Worm (Caenorhabditis elegans) whole organism, late embryonic: Measurements from ENCODE around the gene W09D6.4.

Experiments
- C38D4.7 ChIP-seq: fragments of 200-800 bp; sonication (Bioruptor generic); optimal IDR thresholded peaks from 2 replicates; lab custom pipeline; 2018; ENCODE audit warnings: mild to moderate bottlenecking, missing genetic modification characterization, moderate library complexity, missing compliant biosample characterization
- F13H6.1 ChIP-seq: sonication (generic microtip); optimal IDR thresholded peaks from 2 replicates; lab custom pipeline; 2016; ENCODE audit warnings: missing genetic modification characterization, missing compliant biosample characterization
- ahr-1 ChIP-seq: sonication (generic microtip); optimal IDR thresholded peaks from 2 replicates; lab custom pipeline; 2016; ENCODE audit warnings: missing genetic modification characterization, missing compliant biosample characterization
- ceh-14 ChIP-seq: sonication (generic microtip); optimal IDR thresholded peaks from 2 replicates; lab custom pipeline; 2016; ENCODE audit warnings: missing genotype, missing genetic modification characterization, missing compliant biosample characterization
- ceh-18 ChIP-seq: sonication (generic microtip); optimal IDR thresholded peaks from 2 replicates; lab custom pipeline; 2016; ENCODE audit warnings: missing genetic modification characterization, missing compliant biosample characterization
- ceh-19 ChIP-seq: fragments of 200-800 bp; sonication (Bioruptor generic); optimal IDR thresholded peaks from 2 replicates; lab custom pipeline; 2018; ENCODE audit warnings: mild to moderate bottlenecking, missing genetic modification characterization, missing compliant biosample characterization
- ceh-22 ChIP-seq: sonication (generic microtip); optimal IDR thresholded peaks from 2 replicates; lab custom pipeline; 2017; ENCODE audit warnings: missing biosample characterization, missing genetic modification characterization
- ceh-24 ChIP-seq: sonication (generic microtip); optimal IDR thresholded peaks from 2 replicates; lab custom pipeline; 2016; ENCODE audit warnings: mild to moderate bottlenecking, missing genetic modification characterization, missing compliant biosample characterization
- ceh-34 ChIP-seq: sonication (generic microtip); optimal IDR thresholded peaks from 2 replicates; lab custom pipeline; 2016; ENCODE audit warnings: mild to moderate bottlenecking, missing genetic modification characterization, missing compliant biosample characterization
- ceh-45 ChIP-seq: fragments of 200-800 bp; sonication (Bioruptor generic); IDR thresholded peaks from 2 replicates; pipeline ENCODE4 v1.3.6; 2022; ENCODE audit warnings: missing genetic modification reagents, missing genetic modification characterization, missing compliant biosample characterization
- ceh-48 ChIP-seq: sonication (generic microtip); optimal IDR thresholded peaks from 2 replicates; lab custom pipeline; 2016; ENCODE audit warnings: missing genetic modification characterization, inconsistent platforms, missing compliant biosample characterization
- ceh-9 ChIP-seq: sonication (generic microtip); optimal IDR thresholded peaks from 2 replicates; lab custom pipeline; 2016; ENCODE audit warnings: mild to moderate bottlenecking, missing genetic modification characterization, inconsistent platforms, missing compliant biosample characterization
- dve-1 ChIP-seq: sonication (generic microtip); optimal IDR thresholded peaks from 2 replicates; lab custom pipeline; 2017; ENCODE audit warnings: antibody characterized with exemption, mild to moderate bottlenecking, missing genetic modification characterization, missing compliant biosample characterization
- elt-4 ChIP-seq: sonication (generic microtip); optimal IDR thresholded peaks from 2 replicates; lab custom pipeline; 2016; ENCODE audit warnings: missing genetic modification characterization, missing compliant biosample characterization
- ets-4 ChIP-seq: sonication (generic microtip); optimal IDR thresholded peaks from 2 replicates; lab custom pipeline; 2016; ENCODE audit warnings: missing genetic modification characterization, missing compliant biosample characterization
- eyg-1 ChIP-seq: sonication (generic microtip); optimal IDR thresholded peaks from 2 replicates; lab custom pipeline; 2016; ENCODE audit warnings: missing genotype, missing genetic modification characterization, missing compliant biosample characterization
- fkh-6 ChIP-seq: sonication (generic microtip); optimal IDR thresholded peaks from 2 replicates; lab custom pipeline; 2016; ENCODE audit warnings: missing genetic modification characterization, missing compliant biosample characterization
- gmeb-2 ChIP-seq: sonication (generic microtip); optimal IDR thresholded peaks from 2 replicates; lab custom pipeline; 2016; ENCODE audit warnings: missing genetic modification characterization, inconsistent platforms, missing compliant biosample characterization
- hlh-15 ChIP-seq: sonication (generic microtip); optimal IDR thresholded peaks from 2 replicates; lab custom pipeline; 2016; ENCODE audit warnings: missing genetic modification characterization, missing compliant biosample characterization
- hlh-8 ChIP-seq: sonication (generic microtip); optimal IDR thresholded peaks from 2 replicates; lab custom pipeline; 2016; ENCODE audit warnings: missing genotype, missing genetic modification characterization, missing compliant biosample characterization
- madf-2 ChIP-seq: sonication (generic microtip); optimal IDR thresholded peaks from 2 replicates; lab custom pipeline; 2017; ENCODE audit warnings: missing genetic modification characterization, missing compliant biosample characterization
- mec-3 ChIP-seq: sonication (generic microtip); optimal IDR thresholded peaks from 2 replicates; lab custom pipeline; 2016; ENCODE audit warnings: borderline replicate concordance, missing genetic modification characterization, missing compliant biosample characterization
- nhr-232 ChIP-seq: sonication (generic microtip); optimal IDR thresholded peaks from 2 replicates; lab custom pipeline; 2016; ENCODE audit warnings: missing genetic modification characterization, missing compliant biosample characterization
- npax-4 ChIP-seq: sonication (generic microtip); optimal IDR thresholded peaks from 2 replicates; lab custom pipeline; 2016; ENCODE audit warnings: missing genetic modification characterization, missing compliant biosample characterization
- pag-3 ChIP-seq: sonication (generic microtip); optimal IDR thresholded peaks from 2 replicates; lab custom pipeline; 2016; ENCODE audit warnings: missing compliant biosample characterization, missing genetic modification characterization, borderline replicate concordance
- pat-9 ChIP-seq: fragments of 200-800 bp; sonication (Bioruptor generic); optimal IDR thresholded peaks from 2 replicates; lab custom pipeline; 2018; ENCODE audit warnings: mild to moderate bottlenecking, missing genetic modification characterization, moderate library complexity, missing compliant biosample characterization
- pax-1 ChIP-seq: fragments of 150-350 bp; optimal IDR thresholded peaks from 2 replicates; lab custom pipeline; 2014; ENCODE audit warnings: missing biosample characterization, missing genetic modification characterization
- pha-4 ChIP-seq: fragments of 150-350 bp; optimal IDR thresholded peaks from 2 replicates; lab custom pipeline; 2018; ENCODE audit warnings: missing biosample characterization, missing genetic modification reagents, missing genetic modification characterization
- pqm-1 ChIP-seq: sonication (generic microtip); optimal IDR thresholded peaks from 2 replicates; lab custom pipeline; 2016; ENCODE audit warnings: missing genetic modification characterization, missing compliant biosample characterization
- ref-2 ChIP-seq: sonication (generic microtip); optimal IDR thresholded peaks from 2 replicates; lab custom pipeline; 2016; ENCODE audit warnings: missing genetic modification characterization, missing compliant biosample characterization
- sdc-2 ChIP-seq: sonication (generic microtip); optimal IDR thresholded peaks from 2 replicates; lab custom pipeline; 2016; ENCODE audit warnings: missing genotype, missing genetic modification characterization, missing compliant biosample characterization
- syd-9 ChIP-seq: sonication (generic microtip); optimal IDR thresholded peaks from 2 replicates; lab custom pipeline; 2016; ENCODE audit warnings: mild to moderate bottlenecking, missing genetic modification characterization, moderate library complexity, missing compliant biosample characterization
- tbx-2 ChIP-seq: sonication (generic microtip); optimal IDR thresholded peaks from 2 replicates; lab custom pipeline; 2016; ENCODE audit warnings: missing genetic modification characterization, missing compliant biosample characterization
- tbx-7 ChIP-seq: sonication (generic microtip); optimal IDR thresholded peaks from 2 replicates; lab custom pipeline; 2016; ENCODE audit warnings: missing genotype, missing genetic modification characterization, missing compliant biosample characterization
- ztf-16 ChIP-seq: sonication (generic microtip); optimal IDR thresholded peaks from 2 replicates; lab custom pipeline; 2017; ENCODE audit warnings: missing genetic modification characterization, missing compliant biosample characterization

W09D6.4 gene

DNA sequence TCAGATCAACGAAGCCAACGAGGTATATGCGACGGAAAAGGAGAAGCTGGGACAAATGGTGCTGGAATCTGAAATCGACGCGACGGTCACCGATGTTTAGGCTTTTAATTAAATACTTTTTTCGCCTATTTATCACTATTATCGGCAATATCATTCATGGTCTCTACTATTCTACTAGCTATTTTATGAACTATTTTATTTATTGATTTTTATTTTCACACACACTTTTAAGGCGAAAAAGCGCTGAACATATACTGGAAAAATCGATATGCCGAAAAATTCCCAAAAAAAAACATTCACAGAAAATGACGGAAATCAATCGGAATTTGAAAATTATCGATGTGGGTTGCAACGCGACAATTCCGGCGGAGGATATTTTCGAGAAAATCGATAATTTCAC is 11.0 kb upstream of the W09D6.4 start, which contains the start of gene W09D6.1:
TSS of gene W09D6.1 (plus strand) at position 301 of the 400 bp plus-strand sequence.
- TF ChIP-seq mec-3 (tag; lab: Kevin White, UChicago) (no peak), syd-9 (tag; lab: Kevin White, UChicago) (no peak), ahr-1 (tag; lab: Kevin White, UChicago) (no peak), ztf-16 (tag; lab: Kevin White, UChicago) (no peak), pha-4 (tag; lab: Kevin White, UChicago) (no peak), fkh-6 (no peak), ets-4 (tag; lab: Kevin White, UChicago) (no peak)

- no peak for TF ChIP-seq pax-1 (tag; lab: Kevin White, UChicago)
- no peak for TF ChIP-seq ceh-34 (tag; lab: Kevin White, UChicago)
- TF ChIP-seq dve-1 (tag; lab: Kevin White, UChicago) = no peak
- no peak for TF ChIP-seq sdc-2 (tag; lab: Kevin White, UChicago)
- TF ChIP-seq ceh-14 = no peak
- no peak for TF ChIP-seq nhr-232 (tag; lab: Kevin White, UChicago)
- no peak for TF ChIP-seq F13H6.1
- TF ChIP-seq eyg-1 (tag; lab: Kevin White, UChicago) = no peak
- TF ChIP-seq tbx-2 (tag; lab: Kevin White, UChicago) = no peak
- TF ChIP-seq ahr-1 (tag; lab: Kevin White, UChicago) = no peak
- no peak for TF ChIP-seq ceh-24 (tag; lab: Kevin White, UChicago)
- no peak for TF ChIP-seq hlh-15 (tag; lab: Kevin White, UChicago)
- no peak for TF ChIP-seq ceh-22 (tag; lab: Kevin White, UChicago)
- no peak for TF ChIP-seq pqm-1 (tag; lab: Kevin White, UChicago)
- no peak for TF ChIP-seq syd-9 (tag; lab: Kevin White, UChicago)
- TF ChIP-seq ceh-9 (tag; lab: Kevin White, UChicago) = no peak
- TF ChIP-seq pat-9 (tag; lab: Kevin White, UChicago) = no peak
- no peak for TF ChIP-seq ref-2 (tag; lab: Kevin White, UChicago)
- no peak for TF ChIP-seq ztf-16 (tag; lab: Kevin White, UChicago)
Observed at ce11 chrIII:11069265-11069664, 10.3 kb upstream of the W09D6.4 start.

- TF ChIP-seq ceh-48 (tag; lab: Kevin White, UChicago) (peak; percentile 1), sdc-2 (tag; lab: Kevin White, UChicago) (no peak), ceh-9 (tag; lab: Kevin White, UChicago) (no peak), pat-9 (tag; lab: Kevin White, UChicago) (no peak), ceh-18 (tag; lab: Kevin White, UChicago) (no peak)
Observed at ce11 chrIII:11070210-11070609, 9.3 kb upstream of the W09D6.4 start.

ce11 chrIII:11074214-11074613 is 5.3 kb upstream of the W09D6.4 start, which contains the start of gene str-261:
TSS of gene str-261 (plus strand) at chrIII:11074514.
- TF ChIP-seq tbx-7 (no peak), pqm-1 (tag; lab: Kevin White, UChicago) (no peak), C38D4.7 (GFP tag; lab: Kevin White, UChicago) (no peak), ahr-1 (tag; lab: Kevin White, UChicago) (no peak), pag-3 (no peak), gmeb-2 (tag; lab: Kevin White, UChicago) (no peak), ceh-14 (no peak), madf-2 (tag; lab: Kevin White, UChicago) (no peak), elt-4 (no peak), pha-4 (tag; lab: Kevin White, UChicago) (no peak), ceh-19 (GFP tag; lab: Kevin White, UChicago) (no peak)
- TF ChIP-seq, all 69 proteins: peak for 0

DNA sequence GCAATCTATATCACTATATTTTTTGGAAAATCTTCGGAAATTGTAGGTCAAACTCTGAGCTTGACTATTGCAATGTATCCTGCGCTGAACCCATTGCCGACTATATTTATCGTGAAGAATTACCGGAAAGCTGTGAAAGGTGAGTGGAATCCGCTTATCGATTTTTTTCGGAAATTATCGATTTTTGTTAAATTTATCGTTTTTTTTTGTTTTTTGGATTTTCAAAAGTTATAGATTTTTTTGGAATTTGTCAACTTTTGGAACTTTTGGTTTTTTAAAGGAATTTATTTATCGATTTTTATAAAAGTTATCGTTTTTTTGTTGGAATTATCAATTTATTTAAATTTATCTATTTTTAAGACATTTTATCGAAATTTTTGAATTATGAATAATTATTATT is 2.8 kb upstream of the W09D6.4 start:
- no peak for TF ChIP-seq mec-3 (tag; lab: Kevin White, UChicago)
- no peak for TF ChIP-seq ceh-45 (GFP tag; lab: Robert Waterston, UW)
- no peak for TF ChIP-seq tbx-7
- no peak for TF ChIP-seq npax-4 (tag; lab: Kevin White, UChicago)
- TF ChIP-seq ztf-16 (tag; lab: Kevin White, UChicago) = no peak
- TF ChIP-seq fkh-6 = no peak
- TF ChIP-seq tbx-2 (tag; lab: Kevin White, UChicago) = no peak
- TF ChIP-seq gmeb-2 (tag; lab: Kevin White, UChicago) = no peak
- no peak for TF ChIP-seq C38D4.7 (GFP tag; lab: Kevin White, UChicago)
- no peak for TF ChIP-seq hlh-8 (tag; lab: Kevin White, UChicago)
- TF ChIP-seq, all 69 proteins: peak for 0
